Fruit fly (Drosophila melanogaster): ENCODE measurements around the gene cpo.

Gene cpo

dm6 chr3R:18021261-18021679 lies 101.6 kb downstream of the cpo start, which contains the start of gene CG7785 (continued):
- TF ChIP-seq Opbp (GFP tag; IDR thresholded peaks at IDR 0.05; ENCODE audit: partially characterized antibody) (no peak), fd96Cb (tag; optimal IDR thresholded peaks at IDR 0.05) (no peak), Gug (GFP tag; IDR thresholded peaks at IDR 0.05) (no peak), CG2678 (tag; optimal IDR thresholded peaks at IDR 0.05) (peak; percentile 52), Drgx (GFP tag; IDR thresholded peaks at IDR 0.05) (no peak), Abd-B (GFP tag; optimal IDR thresholded peaks at IDR 0.05) (peak; percentile 40), CG10147 (GFP tag; optimal IDR thresholded peaks at IDR 0.05) (peak; percentile 62), CG6254 (GFP tag; optimal IDR thresholded peaks at IDR 0.05) (no peak), CG11695 (GFP tag; IDR thresholded peaks at IDR 0.05) (no peak), croc (GFP tag; conservative IDR thresholded peaks at IDR 0.05) (peak; percentile 27; the same call in 2 of the 3 replicates), CG17829 (tag; optimal IDR thresholded peaks at IDR 0.05) (peak; percentile 62), D19A (tag; optimal IDR thresholded peaks at IDR 0.05) (no peak), dati (GFP tag; IDR thresholded peaks at IDR 0.05) (no peak), Usf (GFP tag; optimal IDR thresholded peaks at IDR 0.05) (no peak), CG3407 (GFP tag; optimal IDR thresholded peaks at IDR 0.05) (peak; percentile 12), jigr1 (GFP tag; IDR thresholded peaks at IDR 0.05) (no peak), ems (GFP tag; optimal IDR thresholded peaks at IDR 0.05) (no peak), br (optimal IDR thresholded peaks at IDR 0.05) (no peak), ssp (GFP tag; IDR thresholded peaks at IDR 0.05) (no peak), p53 (GFP tag; optimal IDR thresholded peaks at IDR 0.05) (peak; percentile 26), peb (GFP tag; IDR thresholded peaks at IDR 0.05) (no peak), Hr78 (GFP tag; optimal IDR thresholded peaks at IDR 0.05) (no peak), pho (GFP tag; optimal IDR thresholded peaks at IDR 0.05) (no peak), CG10462 (GFP tag; optimal IDR thresholded peaks at IDR 0.05) (no peak), CG6689 (GFP tag; IDR thresholded peaks at IDR 0.05) (peak; percentile 32; the same call in 1 of the 2 replicates), Rfx (GFP tag; IDR thresholded peaks at IDR 0.05) (peak; percentile 58; the same call in 1 of the 2 replicates), wor (GFP tag; IDR thresholded peaks at IDR 0.05) (peak; percentile 28; the same call in 1 of the 2 replicates), dysf (GFP tag; IDR thresholded peaks at IDR 0.05) (peak; percentile 56; the same call in 2 of the 3 replicates), CG1602 (GFP tag; optimal IDR thresholded peaks at IDR 0.05) (peak; percentile 50), repo (GFP tag; optimal IDR thresholded peaks at IDR 0.05) (no peak), Fer2 (tag; optimal IDR thresholded peaks at IDR 0.05) (peak; percentile 5), ac (GFP tag; optimal IDR thresholded peaks at IDR 0.05) (no peak), bsh (GFP tag; optimal IDR thresholded peaks at IDR 0.05) (peak in 1 of 2 experiments; percentile 40), E2f2 (GFP tag; IDR thresholded peaks at IDR 0.05) (peak; percentile 53), CG9817 (tag; optimal IDR thresholded peaks at IDR 0.05) (peak; percentile 73), Mrtf (GFP tag; IDR thresholded peaks at IDR 0.05) (no peak; the same call in 2 of the 3 replicates), gcm2 (GFP tag; optimal IDR thresholded peaks at IDR 0.05) (no peak), Doc3 (GFP tag; IDR thresholded peaks at IDR 0.05; ENCODE audit: partially characterized antibody) (no peak), al (GFP tag; IDR thresholded peaks at IDR 0.05) (no peak), Lhr (GFP tag; optimal IDR thresholded peaks at IDR 0.05) (peak; percentile 68), tin (GFP tag; optimal IDR thresholded peaks at IDR 0.05) (peak; percentile 13), CTCF (GFP tag; optimal IDR thresholded peaks at IDR 0.05) (peak; percentile 99), CG6175 (GFP tag; IDR thresholded peaks at IDR 0.05) (no peak), Nf-YA (GFP tag; IDR thresholded peaks at IDR 0.05) (no peak), oc (tag; optimal IDR thresholded peaks at IDR 0.05) (no peak), CrebB (tag; optimal IDR thresholded peaks at IDR 0.05) (peak; percentile 18), lov (optimal IDR thresholded peaks at IDR 0.05) (no peak), lov (GFP tag; IDR thresholded peaks at IDR 0.05) (no peak), danr (GFP tag; IDR thresholded peaks at IDR 0.05) (0 out of 2 replicates have a peak, but pooled peaks have one; percentile 9), CG17385 (GFP tag; optimal IDR thresholded peaks at IDR 0.05) (peak; percentile 58), Fer1 (GFP tag; optimal IDR thresholded peaks at IDR 0.05) (no peak), CG3838 (GFP tag; optimal IDR thresholded peaks at IDR 0.05) (no peak), Camta (GFP tag; optimal IDR thresholded peaks at IDR 0.05) (peak; percentile 62)

Data from whole organism, embryonic.